Worm (Caenorhabditis elegans): ENCODE data around the gene madf-8.

madf-8 gene

ce11 chrIII:3637251-3637989 lies 13.2 kb downstream of the madf-8 start:
- TF ChIP-seq ama-1 (optimal IDR thresholded peaks at IDR 0.05): no peak
- no peak for TF ChIP-seq scrt-1 (GFP tag; IDR thresholded peaks at IDR 0.05)
- no peak for TF ChIP-seq flt-1 (GFP tag; IDR thresholded peaks at IDR 0.05)
- TF ChIP-seq pes-1 (GFP tag; IDR thresholded peaks at IDR 0.05): no peak
- TF ChIP-seq sea-1 (GFP tag; conservative IDR thresholded peaks at IDR 0.05): no peak
- no peak for TF ChIP-seq ceh-36 (tag; optimal IDR thresholded peaks at IDR 0.05)
- TF ChIP-seq ceh-13 (GFP tag; optimal IDR thresholded peaks at IDR 0.05): no peak
- TF ChIP-seq B0310.2 (tag; optimal IDR thresholded peaks at IDR 0.05): no peak
- no peak for TF ChIP-seq ets-7 (tag; optimal IDR thresholded peaks at IDR 0.05)
- TF ChIP-seq tbx-37 (GFP tag; conservative IDR thresholded peaks at IDR 0.05): no peak

- TF ChIP-seq F13C5.2 (tag; optimal IDR thresholded peaks at IDR 0.05) (no peak), scrt-1 (GFP tag; IDR thresholded peaks at IDR 0.05) (no peak), tbx-37 (GFP tag; conservative IDR thresholded peaks at IDR 0.05) (no peak), pes-1 (GFP tag; IDR thresholded peaks at IDR 0.05) (no peak), ets-7 (tag; optimal IDR thresholded peaks at IDR 0.05) (no peak), tbx-11 (GFP tag; IDR thresholded peaks at IDR 0.05) (no peak), B0310.2 (tag; optimal IDR thresholded peaks at IDR 0.05) (no peak), hmbx-1 (tag; optimal IDR thresholded peaks at IDR 0.05) (no peak), ceh-36 (tag; optimal IDR thresholded peaks at IDR 0.05) (no peak), flt-1 (GFP tag; IDR thresholded peaks at IDR 0.05) (no peak), tra-4 (tag; optimal IDR thresholded peaks at IDR 0.05) (no peak), ama-1 (optimal IDR thresholded peaks at IDR 0.05) (no peak), aly-1 (tag; optimal IDR thresholded peaks at IDR 0.05) (no peak), hmg-4 (GFP tag; optimal IDR thresholded peaks at IDR 0.05) (no peak)
These were observed 14.8 kb downstream of the madf-8 start, which contains the start of gene rilp-1 for ce11 chrIII:3635844-3636243. rilp-1 (plus strand) TSS chrIII:3636144.

- TF ChIP-seq F13C5.2 (tag; optimal IDR thresholded peaks at IDR 0.05): no peak
- no peak for TF ChIP-seq ets-7 (tag; optimal IDR thresholded peaks at IDR 0.05)
- no peak for TF ChIP-seq tra-4 (tag; optimal IDR thresholded peaks at IDR 0.05)
- no peak for TF ChIP-seq ceh-36 (tag; optimal IDR thresholded peaks at IDR 0.05)
- no peak for TF ChIP-seq hnd-1 (tag; optimal IDR thresholded peaks at IDR 0.05)
These were observed 15.8 kb downstream of the madf-8 start for ce11 chrIII:3634873-3635272.

- TF ChIP-seq aly-1 (tag; optimal IDR thresholded peaks at IDR 0.05) (no peak), flt-1 (GFP tag; IDR thresholded peaks at IDR 0.05) (no peak), hmbx-1 (tag; optimal IDR thresholded peaks at IDR 0.05) (no peak), tbx-37 (GFP tag; conservative IDR thresholded peaks at IDR 0.05) (no peak), sea-1 (GFP tag; conservative IDR thresholded peaks at IDR 0.05) (no peak), B0310.2 (tag; optimal IDR thresholded peaks at IDR 0.05) (no peak), tra-4 (tag; optimal IDR thresholded peaks at IDR 0.05) (no peak), tbx-11 (GFP tag; IDR thresholded peaks at IDR 0.05) (no peak), hmg-4 (GFP tag; optimal IDR thresholded peaks at IDR 0.05) (no peak), hnd-1 (tag; optimal IDR thresholded peaks at IDR 0.05) (no peak), ets-7 (tag; optimal IDR thresholded peaks at IDR 0.05) (no peak), F13C5.2 (tag; optimal IDR thresholded peaks at IDR 0.05) (no peak), ama-1 (optimal IDR thresholded peaks at IDR 0.05) (no peak), ceh-36 (tag; optimal IDR thresholded peaks at IDR 0.05) (no peak)
These were observed 16.5 kb downstream of the madf-8 start for ce11 chrIII:3634158-3634557.

- no peak for TF ChIP-seq scrt-1 (GFP tag; IDR thresholded peaks at IDR 0.05)
- TF ChIP-seq tbx-11 (GFP tag; IDR thresholded peaks at IDR 0.05): no peak
- no peak for TF ChIP-seq pes-1 (GFP tag; IDR thresholded peaks at IDR 0.05)
- no peak for TF ChIP-seq ceh-13 (GFP tag; optimal IDR thresholded peaks at IDR 0.05)
- no peak for TF ChIP-seq F13C5.2 (tag; optimal IDR thresholded peaks at IDR 0.05)
- TF ChIP-seq B0310.2 (tag; optimal IDR thresholded peaks at IDR 0.05): no peak
These were observed 18.3 kb downstream of the madf-8 start for ce11 chrIII:3632379-3632778.

- TF ChIP-seq tbx-37 (GFP tag; conservative IDR thresholded peaks at IDR 0.05): no peak
- TF ChIP-seq ceh-13 (GFP tag; optimal IDR thresholded peaks at IDR 0.05): no peak
- TF ChIP-seq hmbx-1 (tag; optimal IDR thresholded peaks at IDR 0.05): no peak
- no peak for TF ChIP-seq scrt-1 (GFP tag; IDR thresholded peaks at IDR 0.05)
- TF ChIP-seq tbx-11 (GFP tag; IDR thresholded peaks at IDR 0.05): no peak
- no peak for TF ChIP-seq aly-1 (tag; optimal IDR thresholded peaks at IDR 0.05)
These were observed 20.3 kb downstream of the madf-8 start, which contains the start of gene mrps-31 for ce11 chrIII:3630337-3630736. mrps-31 (minus strand) TSS chrIII:3630372.

ce11 chrIII:3627042-3627441 lies 23.6 kb downstream of the madf-8 start, which contains the start of gene sel-8:
sel-8 (minus strand) TSS chrIII:3627142.
- TF ChIP-seq hnd-1 (tag; optimal IDR thresholded peaks at IDR 0.05): no peak
- TF ChIP-seq sea-1 (GFP tag; conservative IDR thresholded peaks at IDR 0.05): no peak
- no peak for TF ChIP-seq ets-7 (tag; optimal IDR thresholded peaks at IDR 0.05)
- TF ChIP-seq tbx-11 (GFP tag; IDR thresholded peaks at IDR 0.05): no peak
- no peak for TF ChIP-seq B0310.2 (tag; optimal IDR thresholded peaks at IDR 0.05)
- TF ChIP-seq aly-1 (tag; optimal IDR thresholded peaks at IDR 0.05): no peak
- no peak for TF ChIP-seq flt-1 (GFP tag; IDR thresholded peaks at IDR 0.05)
- TF ChIP-seq pes-1 (GFP tag; IDR thresholded peaks at IDR 0.05): no peak
- no peak for TF ChIP-seq ceh-13 (GFP tag; optimal IDR thresholded peaks at IDR 0.05)
- no peak for TF ChIP-seq F13C5.2 (tag; optimal IDR thresholded peaks at IDR 0.05)

ce11 chrIII:3623772-3624171 lies 26.9 kb downstream of the madf-8 start:
- TF ChIP-seq B0310.2 (tag; optimal IDR thresholded peaks at IDR 0.05) (peak; percentile 33), tbx-11 (GFP tag; IDR thresholded peaks at IDR 0.05) (no peak), hmg-4 (GFP tag; optimal IDR thresholded peaks at IDR 0.05) (peak; percentile 11), aly-1 (tag; optimal IDR thresholded peaks at IDR 0.05) (peak; percentile 72), hmbx-1 (tag; optimal IDR thresholded peaks at IDR 0.05) (no peak), ceh-13 (GFP tag; optimal IDR thresholded peaks at IDR 0.05) (no peak)
